Worm (Caenorhabditis elegans): ENCODE measurements around the gene plc-4.

The plc-4 gene

DNA sequence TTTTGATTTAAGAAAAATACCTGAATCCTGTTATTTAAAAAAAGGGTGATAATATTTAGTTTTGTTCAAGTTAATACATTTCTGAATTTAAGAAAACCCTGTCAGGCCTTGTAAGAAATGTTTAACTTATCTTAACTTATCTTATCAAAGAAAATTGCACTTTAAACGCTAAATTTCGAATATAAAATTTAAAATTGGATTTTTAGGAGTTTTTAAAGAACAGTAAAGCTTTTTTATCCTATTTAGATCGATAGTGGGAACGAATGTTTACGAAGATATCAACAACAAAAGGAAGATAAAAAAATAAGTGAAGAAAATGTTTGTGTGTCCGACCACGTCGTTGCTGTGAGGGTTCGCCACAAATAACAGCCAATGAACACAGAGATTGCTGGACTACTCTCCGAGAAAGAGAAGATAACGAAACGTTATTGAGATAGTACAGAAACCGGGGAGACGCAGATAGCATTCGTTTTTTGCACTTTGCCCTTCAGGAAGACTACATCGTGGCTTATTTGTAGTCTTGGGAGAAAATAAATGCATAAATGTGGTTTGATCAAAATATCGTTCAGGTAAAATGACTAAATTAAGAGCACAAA lies 40.6 kb upstream of the plc-4 start, which contains the start of gene dif-1 (continued):
- TF ChIP-seq fkh-3 (tag; optimal IDR thresholded peaks at IDR 0.05) = no peak
- TF ChIP-seq tlf-1 (GFP tag; optimal IDR thresholded peaks at IDR 0.05) = no peak
- no peak for TF ChIP-seq hmg-20 (GFP tag; IDR thresholded peaks at IDR 0.05)
- TF ChIP-seq ets-4 (GFP tag; optimal IDR thresholded peaks at IDR 0.05) = no peak
- TF ChIP-seq mes-4 (tag; optimal IDR thresholded peaks at IDR 0.05) = no peak
- no peak for TF ChIP-seq hrde-1 (tag; optimal IDR thresholded peaks at IDR 0.05; ENCODE audit: borderline replicate concordance)
- TF ChIP-seq attf-6 (GFP tag; IDR thresholded peaks at IDR 0.05) = no peak
- 0 out of 2 replicates have a peak, but pooled peaks have one; percentile 51 for TF ChIP-seq Y53G8AR.9 (GFP tag; conservative IDR thresholded peaks at IDR 0.05)
- no peak for TF ChIP-seq lag-1 (GFP tag; IDR thresholded peaks at IDR 0.05)
- no peak for TF ChIP-seq ceh-100 (GFP tag; IDR thresholded peaks at IDR 0.05)
- TF ChIP-seq B0336.3 (GFP tag; IDR thresholded peaks at IDR 0.05) = no peak
- TF ChIP-seq athp-1 (tag; optimal IDR thresholded peaks at IDR 0.05) = no peak
- no peak for TF ChIP-seq Y67H2A.10 (GFP tag; conservative IDR thresholded peaks at IDR 0.05)
- TF ChIP-seq tbx-9 (tag; optimal IDR thresholded peaks at IDR 0.05; ENCODE audit: borderline replicate concordance) = no peak
- TF ChIP-seq mel-28 (tag; optimal IDR thresholded peaks at IDR 0.05; ENCODE audit: borderline replicate concordance) = no peak
- TF ChIP-seq F10E7.11 (tag; optimal IDR thresholded peaks at IDR 0.05) = no peak
- no peak for TF ChIP-seq ztf-28 (GFP tag; IDR thresholded peaks at IDR 0.05)
- no peak for TF ChIP-seq sptf-2 (GFP tag; optimal IDR thresholded peaks at IDR 0.05)
- no peak for TF ChIP-seq lin-54 (GFP tag; optimal IDR thresholded peaks at IDR 0.05)
- TF ChIP-seq somi-1 (GFP tag; optimal IDR thresholded peaks at IDR 0.05) = peak; percentile 14
- no peak for TF ChIP-seq atf-7 (tag; optimal IDR thresholded peaks at IDR 0.05)
- TF ChIP-seq ZK185.1 (tag; optimal IDR thresholded peaks at IDR 0.05; ENCODE audit: poor library complexity, severe bottlenecking) = no peak
- TF ChIP-seq tbp1 (GFP tag; optimal IDR thresholded peaks at IDR 0.05) = peak; percentile 19
- TF ChIP-seq ceh-40 (GFP tag; IDR thresholded peaks at IDR 0.05) = no peak
- peak in 1 of 2 experiments; percentile 47 for TF ChIP-seq let-607 (tag; optimal IDR thresholded peaks at IDR 0.05)
- no peak for TF ChIP-seq Y95B8A.8 (GFP tag; IDR thresholded peaks at IDR 0.05)
- no peak for TF ChIP-seq mxl-1 (tag; optimal IDR thresholded peaks at IDR 0.05)
- TF ChIP-seq ztf-3 (GFP tag; optimal IDR thresholded peaks at IDR 0.05) = no peak
- TF ChIP-seq ztf-25 (GFP tag; IDR thresholded peaks at IDR 0.05) = no peak
- TF ChIP-seq die-1 (tag; optimal IDR thresholded peaks at IDR 0.05) = no peak
- TF ChIP-seq lin-26 (GFP tag; IDR thresholded peaks at IDR 0.05) = no peak
- TF ChIP-seq nhr-179 (tag; optimal IDR thresholded peaks at IDR 0.05) = no peak
- TF ChIP-seq B0261.1 (tag; optimal IDR thresholded peaks at IDR 0.05) = no peak
- no peak for TF ChIP-seq B0035.1 (tag; optimal IDR thresholded peaks at IDR 0.05)
- 0 out of 2 replicates have a peak, but pooled peaks have one; percentile 13 for TF ChIP-seq pbrm-1 (GFP tag; IDR thresholded peaks at IDR 0.05)
- no peak for TF ChIP-seq egrh-3 (GFP tag; IDR thresholded peaks at IDR 0.05)
- no peak for TF ChIP-seq gei-17 (GFP tag; optimal IDR thresholded peaks at IDR 0.05)
- no peak for TF ChIP-seq F49E8.2 (tag; optimal IDR thresholded peaks at IDR 0.05; ENCODE audit: insufficient read depth)
- TF ChIP-seq sdz-38 (tag; optimal IDR thresholded peaks at IDR 0.05) = no peak
- TF ChIP-seq Y53F4B.3 (GFP tag; IDR thresholded peaks at IDR 0.05) = no peak
- TF ChIP-seq Y79H2A.3 (GFP tag; conservative IDR thresholded peaks at IDR 0.05) = no peak
- no peak for TF ChIP-seq zim-3 (tag; optimal IDR thresholded peaks at IDR 0.05)

All from whole organism, young adult.